Fruit fly (Drosophila melanogaster) whole organism, embryonic: Measurements from ENCODE around the gene CG8066.

Source experiments
- Ada2b ChIP-seq: fragments of 200-800 bp; sonication (Bioruptor generic); IDR thresholded peaks from 2 replicates; pipeline ENCODE4 v1.3.6; 2022; ENCODE audit warnings: missing biosample characterization, missing genetic modification characterization
- Atf-2 ChIP-seq: fragments of 200-800 bp; sonication (Bioruptor generic); optimal IDR thresholded peaks from 2 replicates; lab custom pipeline; 2016; ENCODE audit warnings: missing biosample characterization, missing genetic modification characterization
- CG10274 ChIP-seq: fragments of 200-800 bp; sonication (Bioruptor generic); optimal IDR thresholded peaks from 3 replicates; lab custom pipeline; 2017; ENCODE audit warnings: missing biosample characterization, mild to moderate bottlenecking, missing genetic modification characterization
- CG10462 ChIP-seq: fragments of 200-800 bp; sonication (Bioruptor generic); optimal IDR thresholded peaks from 2 replicates; lab custom pipeline; 2016; ENCODE audit warnings: missing biosample characterization, missing genetic modification characterization
- CG1233 ChIP-seq: fragments of 200-800 bp; sonication (Bioruptor generic); optimal IDR thresholded peaks from 4 replicates; lab custom pipeline; 2018; ENCODE audit warnings: missing biosample characterization, mild to moderate bottlenecking, missing genetic modification characterization
- CG12391 ChIP-seq: fragments of 200-800 bp; sonication (Bioruptor generic); optimal IDR thresholded peaks from 3 replicates; lab custom pipeline; 2018; ENCODE audit warnings: missing biosample characterization, mild to moderate bottlenecking, missing genetic modification characterization, moderate library complexity
- CG12659 ChIP-seq: fragments of 200-800 bp; sonication (Bioruptor generic); optimal IDR thresholded peaks from 3 replicates; lab custom pipeline; 2017; ENCODE audit warnings: mild to moderate bottlenecking, missing biosample characterization, missing genetic modification reagents, missing genetic modification characterization
- CG14441 ChIP-seq: fragments of 200-800 bp; sonication (Bioruptor generic); IDR thresholded peaks from 2 replicates; pipeline ENCODE4 v1.3.6; 2022; ENCODE audit warnings: missing biosample characterization, missing genetic modification characterization
- CG16863 ChIP-seq: fragments of 200-800 bp; sonication (Bioruptor generic); optimal IDR thresholded peaks from 3 replicates; lab custom pipeline; 2016; ENCODE audit warnings: missing biosample characterization, missing genetic modification characterization
- CG17328 ChIP-seq: fragments of 200-800 bp; sonication (Bioruptor generic); IDR thresholded peaks from 2 replicates; pipeline ENCODE4 v1.3.6; 2022; ENCODE audit warnings: missing biosample characterization, missing genetic modification characterization
- CG17359 ChIP-seq: fragments of 200-800 bp; sonication (Bioruptor generic); optimal IDR thresholded peaks from 3 replicates; lab custom pipeline; 2018; ENCODE audit warnings: missing biosample characterization, mild to moderate bottlenecking, missing genetic modification characterization, moderate library complexity
- CG18262 ChIP-seq: fragments of 200-800 bp; optimal IDR thresholded peaks from 3 replicates; lab custom pipeline; 2019; ENCODE audit warnings: missing biosample characterization, mild to moderate bottlenecking, missing genetic modification characterization, moderate library complexity
- CG2712 ChIP-seq: fragments of 200-800 bp; optimal IDR thresholded peaks from 3 replicates; lab custom pipeline; 2019; ENCODE audit warnings: missing biosample characterization, mild to moderate bottlenecking, missing genetic modification characterization, moderate library complexity
- CG33557 ChIP-seq: fragments of 200-800 bp; sonication (Bioruptor generic); optimal IDR thresholded peaks from 2 replicates; lab custom pipeline; 2019; ENCODE audit warnings: missing biosample characterization, mild to moderate bottlenecking, missing genetic modification characterization, moderate library complexity
- CG3995 ChIP-seq: fragments of 200-800 bp; sonication (Bioruptor generic); optimal IDR thresholded peaks from 3 replicates; lab custom pipeline; 2016; ENCODE audit warnings: missing biosample characterization, missing genetic modification characterization
- CG7357 ChIP-seq: fragments of 200-800 bp; sonication (Bioruptor generic); IDR thresholded peaks from 3 replicates; pipeline ENCODE4 v1.3.6; 2022; ENCODE audit warnings: missing biosample characterization, missing genetic modification characterization
- CG8359 ChIP-seq: fragments of 200-800 bp; sonication (Bioruptor generic); optimal IDR thresholded peaks from 2 replicates; lab custom pipeline; 2017; ENCODE audit warnings: missing biosample characterization, mild to moderate bottlenecking, missing genetic modification characterization, borderline replicate concordance
- CG8765 ChIP-seq: fragments of 200-800 bp; sonication (Bioruptor generic); IDR thresholded peaks from 2 replicates; pipeline ENCODE4 v1.3.6; 2022; ENCODE audit warnings: missing biosample characterization, missing genetic modification characterization
- CG9215 ChIP-seq: fragments of 200-800 bp; sonication (Bioruptor generic); IDR thresholded peaks from 2 replicates; pipeline ENCODE4 v1.3.6; 2022; ENCODE audit warnings: missing biosample characterization, missing genetic modification characterization
- CoRest ChIP-seq: fragments of 200-800 bp; sonication (Bioruptor generic); optimal IDR thresholded peaks from 3 replicates; lab custom pipeline; 2018; ENCODE audit warnings: missing biosample characterization, mild to moderate bottlenecking, missing genetic modification characterization, moderate library complexity
- Dek ChIP-seq: fragments of 200-800 bp; sonication (Bioruptor generic); optimal IDR thresholded peaks from 3 replicates; lab custom pipeline; 2019; ENCODE audit warnings: missing biosample characterization, mild to moderate bottlenecking, missing genetic modification characterization, moderate library complexity
- Gsc ChIP-seq: fragments of 200-800 bp; sonication (Bioruptor generic); IDR thresholded peaks from 2 replicates; pipeline ENCODE4 v1.3.6; 2022; ENCODE audit warnings: missing biosample characterization, missing genetic modification characterization
- Hmr ChIP-seq: fragments of 200-800 bp; sonication (Bioruptor generic); optimal IDR thresholded peaks from 3 replicates; lab custom pipeline; 2017; ENCODE audit warnings: mild to moderate bottlenecking, missing biosample characterization, missing genetic modification reagents, missing genetic modification characterization
- Hr78 ChIP-seq, 2 experiments: fragments of 200-800 bp in 1 of 2; fragments of >200 bp in 1 of 2; sonication (Bioruptor generic) in 1 of 2; optimal IDR thresholded peaks; 2 replicates each; lab custom pipeline; 2017 to 2019; ENCODE audit warnings: missing biosample characterization in 2 of 2, missing genetic modification characterization in 2 of 2, mild to moderate bottlenecking in 1 of 2, moderate library complexity in 1 of 2
- Mes4 ChIP-seq: fragments of 200-800 bp; sonication (Bioruptor generic); optimal IDR thresholded peaks from 2 replicates; lab custom pipeline; 2016; ENCODE audit warnings: missing biosample characterization, missing genetic modification characterization
- Myb ChIP-seq: fragments of 200-800 bp; sonication (Bioruptor generic); optimal IDR thresholded peaks from 2 replicates; lab custom pipeline; 2016; ENCODE audit warnings: missing biosample characterization, missing genetic modification characterization
- Six4 ChIP-seq: fragments of 200-800 bp; sonication (Bioruptor generic); optimal IDR thresholded peaks from 2 replicates; lab custom pipeline; 2016; ENCODE audit warnings: missing biosample characterization, missing genetic modification characterization
- Sox100B ChIP-seq: fragments of 200-800 bp; sonication (Bioruptor generic); optimal IDR thresholded peaks from 3 replicates; lab custom pipeline; 2018; ENCODE audit warnings: missing biosample characterization, mild to moderate bottlenecking, missing genetic modification characterization
- Sox102F ChIP-seq: fragments of 200-800 bp; sonication (Bioruptor generic); optimal IDR thresholded peaks from 2 replicates; lab custom pipeline; 2018; ENCODE audit warnings: missing biosample characterization, mild to moderate bottlenecking, missing genetic modification characterization, moderate library complexity
- Spps ChIP-seq: fragments of 200-800 bp; sonication (Bioruptor generic); optimal IDR thresholded peaks from 2 replicates; lab custom pipeline; 2018; ENCODE audit warnings: missing biosample characterization, mild to moderate bottlenecking, missing genetic modification characterization
- Trl ChIP-seq, 3 experiments: fragments of >200 bp in 2 of 3; fragments of 200-800 bp in 1 of 3; sonication (Bioruptor generic) in 1 of 3; optimal IDR thresholded peaks; 2 replicates in 1 of 3; 3 replicates in 2 of 3; lab custom pipeline; 2016 to 2017; ENCODE audit warnings: missing biosample characterization in 1 of 3, missing genetic modification characterization in 1 of 3
- bab2 ChIP-seq: fragments of 200-800 bp; sonication (Bioruptor generic); optimal IDR thresholded peaks from 2 replicates; lab custom pipeline; 2016; ENCODE audit warnings: missing biosample characterization, missing genetic modification characterization
- chn ChIP-seq: fragments of 200-800 bp; sonication (Bioruptor generic); optimal IDR thresholded peaks from 2 replicates; lab custom pipeline; 2016; ENCODE audit warnings: missing biosample characterization, missing genetic modification characterization
- corto ChIP-seq: fragments of 200-800 bp; sonication (Bioruptor generic); optimal IDR thresholded peaks from 2 replicates; lab custom pipeline; 2016; ENCODE audit warnings: missing biosample characterization, mild to moderate bottlenecking, missing genetic modification characterization, moderate library complexity
- croc ChIP-seq: fragments of 200-800 bp; sonication (Bioruptor generic); conservative IDR thresholded peaks from 3 replicates; pipeline ENCODE4 v1.3.6; 2022; ENCODE audit warnings: missing biosample characterization, missing genetic modification characterization
- dimm ChIP-seq: fragments of 200-800 bp; sonication (Bioruptor generic); IDR thresholded peaks from 2 replicates; pipeline ENCODE4 v1.3.6; 2022; ENCODE audit warnings: missing biosample characterization, missing genetic modification characterization
- dmrt99B ChIP-seq: fragments of 200-800 bp; sonication (Bioruptor generic); optimal IDR thresholded peaks from 2 replicates; lab custom pipeline; 2018; ENCODE audit warnings: missing biosample characterization, mild to moderate bottlenecking, missing genetic modification characterization, moderate library complexity
- dysf ChIP-seq: fragments of 200-800 bp; sonication (Bioruptor generic); IDR thresholded peaks from 3 replicates; pipeline ENCODE4 v1.3.6; 2022; ENCODE audit warnings: missing biosample characterization, missing genetic modification characterization
- en ChIP-seq: fragments of 200-800 bp; sonication (Bioruptor generic); optimal IDR thresholded peaks from 2 replicates; lab custom pipeline; 2016; ENCODE audit warnings: missing biosample characterization, missing genetic modification characterization
- esg ChIP-seq: fragments of 200-800 bp; sonication (Bioruptor generic); conservative IDR thresholded peaks from 2 replicates; pipeline ENCODE4 v1.3.6; 2022; ENCODE audit warnings: missing biosample characterization, missing genetic modification characterization
- fd3F ChIP-seq: fragments of 200-800 bp; sonication (Bioruptor generic); optimal IDR thresholded peaks from 2 replicates; lab custom pipeline; 2018; ENCODE audit warnings: missing biosample characterization, mild to moderate bottlenecking, missing genetic modification characterization, moderate library complexity
- fru ChIP-seq: fragments of >200 bp; optimal IDR thresholded peaks from 2 replicates; lab custom pipeline; 2017
- gem ChIP-seq: fragments of 200-800 bp; sonication (Bioruptor generic); optimal IDR thresholded peaks from 2 replicates; lab custom pipeline; 2019; ENCODE audit warnings: missing biosample characterization, mild to moderate bottlenecking, missing genetic modification characterization, moderate library complexity
- ham ChIP-seq: fragments of 200-800 bp; sonication (Bioruptor generic); IDR thresholded peaks from 2 replicates; pipeline ENCODE4 v1.3.6; 2022; ENCODE audit warnings: missing biosample characterization, missing genetic modification characterization
- pita ChIP-seq: fragments of 200-800 bp; sonication (Bioruptor generic); optimal IDR thresholded peaks from 2 replicates; lab custom pipeline; 2017; ENCODE audit warnings: missing biosample characterization, mild to moderate bottlenecking, missing genetic modification characterization
- pum ChIP-seq: fragments of 200-800 bp; sonication (Bioruptor generic); optimal IDR thresholded peaks from 2 replicates; lab custom pipeline; 2016; ENCODE audit warnings: missing biosample characterization, missing genetic modification characterization
- row ChIP-seq: fragments of 200-800 bp; sonication (Bioruptor generic); IDR thresholded peaks from 3 replicates; pipeline ENCODE4 v1.3.6; 2022; ENCODE audit warnings: missing biosample characterization, missing genetic modification characterization
- sob ChIP-seq: fragments of 200-800 bp; sonication (Bioruptor generic); IDR thresholded peaks from 2 replicates; pipeline ENCODE4 v1.3.6; 2022; ENCODE audit warnings: missing biosample characterization, missing genetic modification characterization
- tgo ChIP-seq: fragments of 200-800 bp; sonication (Bioruptor generic); IDR thresholded peaks from 3 replicates; pipeline ENCODE4 v1.3.6; 2022; ENCODE audit warnings: missing biosample characterization, missing genetic modification characterization
- trh ChIP-seq: fragments of 200-800 bp; sonication (Bioruptor generic); optimal IDR thresholded peaks from 2 replicates; lab custom pipeline; 2016; ENCODE audit warnings: missing biosample characterization, missing genetic modification characterization

CG8066 gene

DNA sequence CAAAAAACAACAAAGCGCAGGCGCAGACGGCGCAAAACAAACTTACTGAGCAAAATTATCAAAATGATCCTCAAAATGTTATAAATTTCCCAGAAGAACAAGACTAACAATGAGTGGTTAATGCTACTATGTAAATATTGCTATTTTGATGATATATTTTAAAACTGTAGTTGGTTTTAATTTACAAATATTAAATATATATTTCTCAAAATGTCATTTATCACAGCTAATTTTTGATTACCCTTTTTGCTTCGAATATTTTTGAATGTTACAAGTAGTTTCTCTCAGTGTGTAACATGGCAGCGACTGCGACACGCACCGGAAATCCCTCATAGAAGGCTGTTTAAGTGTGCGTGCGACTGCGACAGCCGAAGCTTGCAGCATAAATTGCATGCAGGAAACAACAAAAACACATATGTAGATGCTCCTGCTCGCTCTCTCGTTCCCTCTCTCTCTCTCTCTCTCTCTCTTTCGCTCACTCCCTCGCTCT, 29.3 kb upstream of the CG8066 start (continued):
- TF ChIP-seq Ada2b (GFP tag; lab: Robert Waterston, UW) (0 out of 2 replicates have a peak, but pooled peaks have one; percentile 10), Hmr (GFP tag; lab: Kevin White, UChicago) (no peak), Spps (tag; lab: Kevin White, UChicago) (peak; percentile 0), Hr78 (GFP tag; optimal IDR thresholded peaks at IDR 0.05; lab: Kevin White, UChicago) (peak in 1 of 2 experiments; percentile 1), CG10462 (GFP tag; lab: Kevin White, UChicago) (no peak), pita (GFP tag; lab: Kevin White, UChicago) (no peak), gem (tag; lab: Kevin White, UChicago) (peak; percentile 72), dimm (0 out of 2 replicates have a peak, but pooled peaks have one; percentile 22), CG3995 (GFP tag; lab: Kevin White, UChicago) (no peak), tgo (GFP tag; lab: Robert Waterston, UW) (peak; percentile 19; the same call in 1 of the 3 replicates), CG17359 (tag; lab: Kevin White, UChicago) (peak; percentile 11), Mes4 (no peak), CG2712 (tag; lab: Kevin White, UChicago) (peak; percentile 64), Gsc (no peak), CoRest (tag; lab: Kevin White, UChicago) (peak; percentile 42), croc (GFP tag; lab: Robert Waterston, UW) (0 out of 3 replicates have a peak, but pooled peaks have one; percentile 24), pum (GFP tag; lab: Kevin White, UChicago) (no peak), dmrt99B (tag; lab: Kevin White, UChicago) (peak; percentile 49), Trl (optimal IDR thresholded peaks at IDR 0.05; lab: Kevin White, UChicago) (peak; percentile 49 to 50), Trl (GFP tag; optimal IDR thresholded peaks at IDR 0.05; lab: Kevin White, UChicago) (no peak), fd3F (GFP tag; lab: Kevin White, UChicago) (no peak), ham (GFP tag; lab: Robert Waterston, UW) (no peak), CG33557 (peak; percentile 6), Sox102F (GFP tag; lab: Kevin White, UChicago) (peak; percentile 55), CG8359 (GFP tag; lab: Kevin White, UChicago) (no peak), CG18262 (tag; lab: Kevin White, UChicago) (peak; percentile 73), fru (lab: Kevin White, UChicago) (no peak), CG7357 (no peak), CG14441 (GFP tag; lab: Robert Waterston, UW) (no peak), sob (GFP tag; lab: Robert Waterston, UW) (no peak), CG8765 (GFP tag; lab: Robert Waterston, UW) (no peak), CG10274 (GFP tag; lab: Kevin White, UChicago) (no peak), chn (no peak), Atf-2 (no peak), CG16863 (GFP tag; lab: Kevin White, UChicago) (no peak), Dek (no peak), en (GFP tag; lab: Kevin White, UChicago) (no peak), bab2 (GFP tag; lab: Kevin White, UChicago) (no peak), dysf (GFP tag; lab: Robert Waterston, UW) (peak; percentile 38; the same call in 2 of the 3 replicates), CG12659 (peak; percentile 5), CG1233 (GFP tag; lab: Kevin White, UChicago) (peak; percentile 1), trh (GFP tag; lab: Kevin White, UChicago) (no peak), Myb (no peak), CG12391 (tag; lab: Kevin White, UChicago) (peak; percentile 50), row (GFP tag; lab: Robert Waterston, UW) (peak; percentile 30; the same call in 2 of the 3 replicates), CG9215 (GFP tag; lab: Robert Waterston, UW) (no peak), Sox100B (peak; percentile 50), CG17328 (GFP tag; lab: Robert Waterston, UW) (peak; percentile 24; the same call in 1 of the 2 replicates), esg (GFP tag; lab: Robert Waterston, UW) (no peak), corto (GFP tag; lab: Kevin White, UChicago) (no peak), Six4 (GFP tag; lab: Kevin White, UChicago) (peak; percentile 15)
